Worm (Caenorhabditis elegans): ENCODE results near the gene W02G9.4.

The W02G9.4 gene

DNA sequence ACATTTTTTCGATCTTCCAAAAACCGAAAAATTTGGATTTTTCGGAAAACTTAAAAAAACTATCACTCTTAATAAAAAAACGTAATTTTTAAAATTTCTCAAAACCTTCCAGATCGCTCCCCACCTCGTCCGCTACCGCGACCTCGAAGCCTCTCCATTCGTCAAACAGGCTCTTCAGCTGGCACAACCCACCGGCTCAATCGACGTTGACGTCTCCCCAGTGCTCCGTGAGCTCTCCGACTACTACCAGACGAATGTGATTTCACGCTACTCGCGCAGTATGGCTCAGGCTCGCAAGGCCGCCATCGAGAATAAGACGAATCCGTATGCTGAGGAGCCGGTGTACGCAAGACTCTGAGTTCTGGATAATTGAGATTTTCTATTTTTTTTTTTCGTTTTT is 39.7 kb downstream of the W02G9.4 start:
- no peak for TF ChIP-seq F13H6.1 (tag; optimal IDR thresholded peaks at IDR 0.05)

DNA sequence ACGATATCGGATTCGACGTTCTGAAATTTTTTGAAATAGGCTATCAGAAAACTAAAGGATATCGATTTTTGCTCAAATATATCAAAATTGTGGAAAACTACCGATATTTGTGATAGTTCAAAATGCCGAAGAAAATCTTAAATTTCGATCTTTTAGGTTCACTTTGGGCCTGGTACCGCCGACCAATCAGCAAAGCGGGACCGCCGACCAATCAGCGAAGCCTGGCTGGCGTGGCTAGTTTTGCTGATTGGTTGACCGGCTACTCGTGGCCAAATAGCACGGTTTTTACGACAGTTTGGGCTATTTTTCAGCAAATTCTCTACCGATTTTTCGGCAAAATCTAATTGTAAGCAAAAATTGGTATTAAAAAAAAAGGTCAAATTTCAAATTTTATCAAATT is 43.5 kb downstream of the W02G9.4 start:
- TF ChIP-seq nhr-12 (tag; optimal IDR thresholded peaks at IDR 0.05) (no peak), nhr-11 (tag; optimal IDR thresholded peaks at IDR 0.05) (no peak), dmd-4 (tag; optimal IDR thresholded peaks at IDR 0.05) (no peak), snpc-4 (tag; optimal IDR thresholded peaks at IDR 0.05) (no peak), ztf-1 (GFP tag; conservative IDR thresholded peaks at IDR 0.05) (no peak), C34F6.9 (tag; optimal IDR thresholded peaks at IDR 0.05) (no peak), nhr-23 (tag; optimal IDR thresholded peaks at IDR 0.05) (no peak), lin-13 (GFP tag; optimal IDR thresholded peaks at IDR 0.05) (no peak), lin-39 (tag; optimal IDR thresholded peaks at IDR 0.05) (no peak), ztf-4 (tag; optimal IDR thresholded peaks at IDR 0.05) (no peak), peb-1 (tag; optimal IDR thresholded peaks at IDR 0.05) (no peak), egl-27 (tag; optimal IDR thresholded peaks at IDR 0.05) (no peak), ceh-82 (tag; optimal IDR thresholded peaks at IDR 0.05) (no peak), mab-5 (tag; optimal IDR thresholded peaks at IDR 0.05) (no peak), sma-9 (GFP tag; optimal IDR thresholded peaks at IDR 0.05) (no peak), sma-9 (tag; optimal IDR thresholded peaks at IDR 0.05) (no peak), mbf-1 (tag; optimal IDR thresholded peaks at IDR 0.05) (no peak)

ce11 chrV:2711429-2711828 is 44.7 kb downstream of the W02G9.4 start, which contains the start of gene C24B9.3:
C24B9.3 (minus strand) TSS chrV:2711599.
- TF ChIP-seq gmeb-1 (tag; optimal IDR thresholded peaks at IDR 0.05), result peak; percentile 5
- TF ChIP-seq zag-1 (tag; optimal IDR thresholded peaks at IDR 0.05), result no peak
- TF ChIP-seq mbf-1 (tag; optimal IDR thresholded peaks at IDR 0.05), result no peak
- TF ChIP-seq C34F6.9 (tag; optimal IDR thresholded peaks at IDR 0.05), result no peak
- no peak for TF ChIP-seq ceh-82 (tag; optimal IDR thresholded peaks at IDR 0.05)
- peak; percentile 39 for TF ChIP-seq sma-9 (GFP tag; optimal IDR thresholded peaks at IDR 0.05)
- no peak for TF ChIP-seq sma-9 (tag; optimal IDR thresholded peaks at IDR 0.05)
- no peak for TF ChIP-seq lin-39 (tag; optimal IDR thresholded peaks at IDR 0.05)
- no peak for TF ChIP-seq ztf-1 (GFP tag; conservative IDR thresholded peaks at IDR 0.05)
- no peak for TF ChIP-seq sem-4 (tag; optimal IDR thresholded peaks at IDR 0.05)
- TF ChIP-seq fos-1 (tag; optimal IDR thresholded peaks at IDR 0.05), result peak; percentile 69
- no peak for TF ChIP-seq ztf-11 (tag; optimal IDR thresholded peaks at IDR 0.05)
- TF ChIP-seq skn-1 (tag; optimal IDR thresholded peaks at IDR 0.05), result no peak
- TF ChIP-seq crh-2 (tag; optimal IDR thresholded peaks at IDR 0.05), result peak; percentile 8

DNA sequence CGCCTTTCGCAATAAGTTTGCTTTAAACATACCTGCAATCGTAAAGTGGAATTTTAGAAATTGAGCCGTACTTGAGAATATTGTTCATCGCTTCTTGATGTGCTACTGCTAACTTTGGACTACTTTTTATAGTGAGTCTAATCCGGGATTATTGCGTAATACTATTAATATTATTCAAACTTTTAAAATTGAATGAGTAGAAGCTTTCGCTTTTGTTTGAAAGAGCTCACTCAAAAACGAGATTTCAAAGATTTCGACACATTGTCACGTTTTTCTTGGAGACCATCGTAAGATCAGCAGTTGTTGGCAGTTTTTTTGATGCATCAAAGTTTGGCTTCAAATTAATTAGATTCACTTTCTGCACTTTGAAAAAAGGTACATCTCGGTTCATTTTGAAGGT is 46.8 kb downstream of the W02G9.4 start, which contains the start of gene srt-28:
TSS of gene srt-28 (minus strand) at position 101 of the 400 bp plus-strand sequence.
- TF ChIP-seq alr-1 (tag; optimal IDR thresholded peaks at IDR 0.05) (no peak), unc-39 (tag; optimal IDR thresholded peaks at IDR 0.05) (no peak), dmd-4 (tag; optimal IDR thresholded peaks at IDR 0.05) (no peak), mdl-1 (tag; optimal IDR thresholded peaks at IDR 0.05) (no peak), nhr-12 (tag; optimal IDR thresholded peaks at IDR 0.05) (no peak), sem-4 (tag; optimal IDR thresholded peaks at IDR 0.05) (no peak), ztf-1 (GFP tag; conservative IDR thresholded peaks at IDR 0.05) (no peak), F13H6.1 (tag; optimal IDR thresholded peaks at IDR 0.05) (no peak), blmp-1 (tag; optimal IDR thresholded peaks at IDR 0.05; ENCODE audit: insufficient read depth) (no peak), R02D3.7 (tag; optimal IDR thresholded peaks at IDR 0.05) (no peak), fos-1 (tag; optimal IDR thresholded peaks at IDR 0.05) (no peak), nhr-10 (tag; optimal IDR thresholded peaks at IDR 0.05) (no peak), elt-1 (tag; optimal IDR thresholded peaks at IDR 0.05) (no peak), skn-1 (tag; optimal IDR thresholded peaks at IDR 0.05) (no peak)

ce11 chrV:2716933-2717332 is 50.2 kb downstream of the W02G9.4 start:
- TF ChIP-seq sem-4 (tag; optimal IDR thresholded peaks at IDR 0.05) (no peak), C34F6.9 (tag; optimal IDR thresholded peaks at IDR 0.05) (no peak), nhr-237 (tag; optimal IDR thresholded peaks at IDR 0.05) (no peak), dmd-4 (tag; optimal IDR thresholded peaks at IDR 0.05) (no peak)

DNA sequence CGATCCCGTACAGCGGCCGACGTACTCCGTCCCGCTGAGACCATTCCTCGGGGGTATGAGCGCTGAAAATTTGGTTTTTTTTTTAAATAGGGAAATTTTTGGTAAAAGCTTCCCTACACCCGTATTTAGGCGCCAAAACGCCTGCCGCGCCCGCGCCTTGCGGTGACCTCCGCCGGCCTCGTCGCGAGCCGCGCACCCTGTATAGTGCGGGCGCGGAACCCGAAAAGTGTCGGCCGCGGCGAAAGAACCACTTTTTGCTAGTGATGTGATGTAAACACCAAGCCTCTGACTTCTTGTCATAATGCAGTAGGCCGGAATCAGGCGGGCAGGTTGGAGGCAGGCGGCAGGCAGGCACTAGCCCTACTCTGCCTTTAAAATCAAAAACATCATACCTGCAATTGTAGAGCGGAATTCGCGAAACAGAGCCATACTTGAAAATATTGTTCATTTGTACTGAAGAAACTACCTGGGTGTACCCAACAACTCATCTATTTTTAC is 52.0 kb downstream of the W02G9.4 start, which contains the start of gene srt-29:
TSS of gene srt-29 (minus strand) at position 448 of the 498 bp plus-strand sequence.
- TF ChIP-seq mdl-1 (tag; optimal IDR thresholded peaks at IDR 0.05), result no peak
- no peak for TF ChIP-seq blmp-1 (tag; optimal IDR thresholded peaks at IDR 0.05; ENCODE audit: insufficient read depth)
- no peak for TF ChIP-seq mab-5 (tag; optimal IDR thresholded peaks at IDR 0.05)
- TF ChIP-seq fos-1 (tag; optimal IDR thresholded peaks at IDR 0.05), result no peak
- no peak for TF ChIP-seq lin-13 (GFP tag; optimal IDR thresholded peaks at IDR 0.05)
- TF ChIP-seq alr-1 (tag; optimal IDR thresholded peaks at IDR 0.05), result no peak
- TF ChIP-seq zag-1 (tag; optimal IDR thresholded peaks at IDR 0.05), result no peak
- no peak for TF ChIP-seq elt-1 (tag; optimal IDR thresholded peaks at IDR 0.05)
- no peak for TF ChIP-seq nhr-6 (tag; optimal IDR thresholded peaks at IDR 0.05)
- TF ChIP-seq unc-39 (tag; optimal IDR thresholded peaks at IDR 0.05), result no peak
- no peak for TF ChIP-seq nhr-77 (tag; optimal IDR thresholded peaks at IDR 0.05)
- no peak for TF ChIP-seq unc-62 (GFP tag; optimal IDR thresholded peaks at IDR 0.05)
- no peak for TF ChIP-seq lin-39 (tag; optimal IDR thresholded peaks at IDR 0.05)
- TF ChIP-seq dmd-4 (tag; optimal IDR thresholded peaks at IDR 0.05), result no peak
- no peak for TF ChIP-seq ztf-4 (tag; optimal IDR thresholded peaks at IDR 0.05)
- no peak for TF ChIP-seq elt-3 (tag; optimal IDR thresholded peaks at IDR 0.05)
